Worm (Caenorhabditis elegans) whole organism, midembryonic: Measurements from ENCODE around the gene nhr-118.

Source experiments
- T22C8.4 ChIP-seq: fragments of 200-800 bp; sonication (Bioruptor generic); IDR thresholded peaks from 2 replicates; pipeline ENCODE4 v1.3.6; 2022; ENCODE audit warnings: missing genetic modification characterization, missing compliant biosample characterization
- cog-1 ChIP-seq: sonication (generic microtip); optimal IDR thresholded peaks from 2 replicates; lab custom pipeline; 2016; ENCODE audit warnings: missing genetic modification characterization, missing compliant biosample characterization
- flt-1 ChIP-seq: fragments of 200-800 bp; sonication (Bioruptor generic); IDR thresholded peaks from 2 replicates; pipeline ENCODE4 v1.3.6; 2022; ENCODE audit warnings: missing genetic modification characterization, missing compliant biosample characterization
- klf-2 ChIP-seq: fragments of 200-800 bp; sonication (Bioruptor generic); conservative IDR thresholded peaks from 2 replicates; pipeline ENCODE4 v1.3.6; 2022; ENCODE audit warnings: missing genetic modification reagents, missing genetic modification characterization, missing compliant biosample characterization
- ref-1 ChIP-seq: fragments of 200-800 bp; sonication (Bioruptor generic); conservative IDR thresholded peaks from 2 replicates; pipeline ENCODE4 v1.3.6; 2022; ENCODE audit warnings: missing genetic modification reagents, missing genetic modification characterization, missing compliant biosample characterization
- ztf-29 ChIP-seq: fragments of 200-800 bp; sonication (Bioruptor generic); IDR thresholded peaks from 2 replicates; pipeline ENCODE4 v1.3.6; 2022; ENCODE audit warnings: missing genetic modification reagents, missing genetic modification characterization, missing compliant biosample characterization

DNA sequence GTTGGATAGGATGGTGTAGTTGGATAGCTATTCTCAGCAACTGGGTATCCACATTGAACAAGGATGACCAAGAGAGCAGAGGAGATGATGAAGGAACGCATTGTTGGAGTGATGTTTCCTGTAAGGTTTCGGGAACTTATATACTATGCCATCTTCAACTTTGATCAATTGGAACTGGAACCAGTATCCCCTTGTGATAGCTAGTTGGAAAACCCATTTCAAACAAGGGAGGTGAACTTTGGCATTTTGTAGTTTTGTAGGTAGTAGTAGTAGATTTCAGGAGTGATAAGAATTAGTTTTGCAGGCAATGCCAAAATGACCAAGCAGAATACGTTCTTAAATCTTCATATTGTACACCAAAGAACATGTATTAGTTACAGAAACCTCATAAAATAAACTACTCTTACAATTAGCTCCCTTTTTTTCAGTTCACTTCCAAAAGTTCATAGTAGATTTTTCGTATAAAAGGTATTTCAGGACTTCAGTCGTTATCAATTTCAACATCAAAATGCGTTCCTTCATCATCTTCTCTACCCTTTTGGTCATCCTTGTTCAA, 12.2 kb downstream of the nhr-118 start, which contains the start of the genes Y47D7A.7 and Y47D7A.2:
- TF ChIP-seq T22C8.4 (GFP tag; lab: Robert Waterston, UW) (no peak), klf-2 (GFP tag; lab: Robert Waterston, UW) (no peak), flt-1 (GFP tag; lab: Robert Waterston, UW) (no peak), ref-1 (GFP tag; lab: Robert Waterston, UW) (no peak), cog-1 (tag; lab: Kevin White, UChicago) (no peak), ztf-29 (GFP tag; lab: Robert Waterston, UW) (no peak)
